Worm (Caenorhabditis elegans): ENCODE data around the gene W03F9.2.

ce11 chrV:173437-173836, 45.6 kb upstream of the W03F9.2 start:
- no peak for TF ChIP-seq nhr-28 (tag; optimal IDR thresholded peaks at IDR 0.05)
- no peak for TF ChIP-seq sptf-1 (tag; optimal IDR thresholded peaks at IDR 0.05)
- no peak for TF ChIP-seq lsy-2 (tag; optimal IDR thresholded peaks at IDR 0.05)
- TF ChIP-seq nhr-76 (tag; optimal IDR thresholded peaks at IDR 0.05), result no peak
- TF ChIP-seq mep-1 (tag; optimal IDR thresholded peaks at IDR 0.05), result no peak
- no peak for TF ChIP-seq unc-62 (GFP tag; optimal IDR thresholded peaks at IDR 0.05)
- no peak for TF ChIP-seq snpc-4 (tag; optimal IDR thresholded peaks at IDR 0.05)
- no peak for TF ChIP-seq elt-3 (tag; optimal IDR thresholded peaks at IDR 0.05)
- no peak for TF ChIP-seq ztf-11 (tag; optimal IDR thresholded peaks at IDR 0.05)
- TF ChIP-seq elt-1 (tag; optimal IDR thresholded peaks at IDR 0.05; ENCODE audit: borderline replicate concordance, insufficient read depth), result no peak
- TF ChIP-seq unc-39 (tag; optimal IDR thresholded peaks at IDR 0.05), result no peak
- TF ChIP-seq sem-2 (GFP tag; optimal IDR thresholded peaks at IDR 0.05), result no peak
- TF ChIP-seq nhr-237 (tag; optimal IDR thresholded peaks at IDR 0.05), result no peak
